Worm (Caenorhabditis elegans) whole organism, L1 larva: ENCODE results near the gene Y9C9A.16.

Experiments
- egl-13 ChIP-seq: sonication (generic microtip); optimal IDR thresholded peaks from 2 replicates; lab custom pipeline; 2016; ENCODE audit warnings: missing genotype, missing genetic modification reagents, missing genetic modification characterization, missing compliant biosample characterization
- lin-13 ChIP-seq: fragments of 150-350 bp; optimal IDR thresholded peaks from 2 replicates; lab custom pipeline; 2014; ENCODE audit warnings: missing biosample characterization, missing genetic modification reagents, missing genetic modification characterization
- lin-39 ChIP-seq: fragments of 150-350 bp; optimal IDR thresholded peaks from 2 replicates; lab custom pipeline; 2014; ENCODE audit warnings: missing biosample characterization, missing genetic modification reagents, missing genetic modification characterization
- nhr-12 ChIP-seq: sonication (generic microtip); optimal IDR thresholded peaks from 2 replicates; lab custom pipeline; 2017; ENCODE audit warnings: missing biosample characterization, missing genetic modification characterization
- nhr-77 ChIP-seq: fragments of 150-350 bp; optimal IDR thresholded peaks from 2 replicates; lab custom pipeline; 2014; ENCODE audit warnings: missing biosample characterization, missing genetic modification characterization
- nhr-85 ChIP-seq: sonication (generic microtip); peaks from one replicate; lab custom pipeline; 2016; ENCODE audit warnings: missing genetic modification characterization, inconsistent platforms, missing compliant biosample characterization

DNA sequence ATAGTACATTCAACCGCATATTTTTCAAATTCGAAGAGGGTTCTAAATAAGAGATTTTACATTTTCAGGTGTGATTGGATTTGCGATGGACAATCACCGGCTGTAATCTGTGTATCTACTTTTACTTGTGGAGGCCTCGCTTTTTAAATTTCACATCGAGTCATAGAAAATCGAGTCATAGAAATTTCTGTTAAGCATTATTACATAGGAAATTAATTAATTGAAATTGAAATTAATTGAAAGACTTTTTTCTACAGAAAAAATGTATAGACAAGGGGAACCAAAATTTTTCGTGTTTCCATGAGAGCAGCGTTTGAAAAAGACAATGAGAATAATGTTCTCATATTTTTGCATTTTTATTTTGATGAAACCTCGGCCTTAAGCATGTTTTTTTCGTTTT, 7.8 kb upstream of the Y9C9A.16 start, which contains the start of gene clec-176:
- no peak for TF ChIP-seq lin-39 (tag; lab: Kevin White, UChicago)
- no peak for TF ChIP-seq nhr-12
- TF ChIP-seq egl-13 (tag; lab: Kevin White, UChicago): no peak
- TF ChIP-seq nhr-77 (tag; lab: Kevin White, UChicago): no peak
- TF ChIP-seq lin-13 (GFP tag; lab: Kevin White, UChicago): no peak
- no peak for TF ChIP-seq nhr-85 (tag; lab: Kevin White, UChicago)
